Fruit fly (Drosophila melanogaster): ENCODE measurements around the gene inaF-A.
A peak's percentile ranks its signal among the peaks of the same experiment; 100 is the strongest.

Gene inaF-A

DNA sequence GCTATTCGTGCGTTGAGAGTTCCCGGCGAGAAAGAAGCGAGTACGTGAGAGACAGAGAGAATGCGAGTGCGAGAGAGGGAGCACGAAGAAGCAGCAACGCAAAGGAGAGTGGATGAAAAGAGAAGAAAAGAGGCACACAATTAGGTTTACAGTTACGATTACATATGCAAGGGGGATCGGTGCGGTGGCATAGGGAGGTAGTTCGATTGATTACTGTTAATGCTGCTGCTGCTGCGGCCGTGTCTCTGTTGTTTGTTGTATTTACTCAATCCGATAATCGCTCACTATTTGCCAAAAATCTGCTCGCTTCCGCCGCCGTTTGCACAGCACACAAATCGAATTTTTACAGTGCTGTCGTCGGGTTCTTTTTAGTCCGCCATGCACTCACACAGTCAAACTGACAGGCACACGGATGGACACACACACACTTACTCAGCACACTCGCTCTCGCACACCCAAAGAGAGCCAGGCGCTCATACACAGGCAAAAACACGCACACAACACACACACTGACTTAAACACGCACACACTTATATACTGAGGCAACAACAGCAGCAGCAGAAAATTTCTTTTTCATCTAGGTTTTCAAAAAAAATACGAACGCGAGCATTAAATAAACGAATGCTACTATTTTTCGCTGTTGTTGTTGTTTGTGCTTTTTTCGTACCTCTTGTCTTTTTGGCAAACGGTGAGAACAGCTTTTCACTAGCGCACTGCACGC, 19.7 kb downstream of the inaF-A start (continued):
- TF ChIP-seq Nf-YC (tag; optimal IDR thresholded peaks at IDR 0.05) (peak; percentile 6), Drgx (GFP tag; IDR thresholded peaks at IDR 0.05) (0 out of 2 replicates have a peak, but pooled peaks have one; percentile 17), H15 (GFP tag; IDR thresholded peaks at IDR 0.05) (no peak), CG13287 (GFP tag; IDR thresholded peaks at IDR 0.05; ENCODE audit: partially characterized antibody) (no peak), CG11247 (GFP tag; IDR thresholded peaks at IDR 0.05) (no peak), CG17186 (GFP tag; optimal IDR thresholded peaks at IDR 0.05) (no peak), CG2678 (tag; optimal IDR thresholded peaks at IDR 0.05) (peak; percentile 37), mirr (GFP tag; optimal IDR thresholded peaks at IDR 0.05) (peak; percentile 66), abd-A (tag; optimal IDR thresholded peaks at IDR 0.05) (peak; percentile 52), CG18011 (GFP tag; optimal IDR thresholded peaks at IDR 0.05) (no peak), CG12769 (tag; optimal IDR thresholded peaks at IDR 0.05) (peak; percentile 30), CG17385 (GFP tag; optimal IDR thresholded peaks at IDR 0.05) (peak; percentile 44), CG32532 (GFP tag; IDR thresholded peaks at IDR 0.05) (0 out of 2 replicates have a peak, but pooled peaks have one; percentile 24), Gug (GFP tag; IDR thresholded peaks at IDR 0.05) (no peak), HLH4C (GFP tag; IDR thresholded peaks at IDR 0.05; ENCODE audit: partially characterized antibody) (no peak), CG34224 (GFP tag; IDR thresholded peaks at IDR 0.05; ENCODE audit: partially characterized antibody) (no peak), Adf1 (GFP tag; IDR thresholded peaks at IDR 0.05) (peak; percentile 4; the same call in 1 of the 2 replicates), exex (tag; optimal IDR thresholded peaks at IDR 0.05) (peak; percentile 84), Dbx (GFP tag; IDR thresholded peaks at IDR 0.05) (no peak), CG34376 (GFP tag; optimal IDR thresholded peaks at IDR 0.05) (peak; percentile 35), CG3163 (GFP tag; optimal IDR thresholded peaks at IDR 0.05) (peak; percentile 62), CG8478 (optimal IDR thresholded peaks at IDR 0.05) (peak; percentile 86), CG42726 (GFP tag; IDR thresholded peaks at IDR 0.05; ENCODE audit: partially characterized antibody) (no peak), CG8359 (GFP tag; optimal IDR thresholded peaks at IDR 0.05; ENCODE audit: borderline replicate concordance) (no peak), Bgb (GFP tag; IDR thresholded peaks at IDR 0.05; ENCODE audit: partially characterized antibody) (no peak), Fer1 (GFP tag; optimal IDR thresholded peaks at IDR 0.05) (peak; percentile 21), CG17328 (GFP tag; IDR thresholded peaks at IDR 0.05) (no peak), sc (optimal IDR thresholded peaks at IDR 0.05) (no peak), sc (GFP tag; optimal IDR thresholded peaks at IDR 0.05) (no peak), chn (GFP tag; optimal IDR thresholded peaks at IDR 0.05) (no peak), Xrp1 (GFP tag; IDR thresholded peaks at IDR 0.05) (no peak), CG7372 (GFP tag; IDR thresholded peaks at IDR 0.05) (no peak), psq (GFP tag; optimal IDR thresholded peaks at IDR 0.05) (peak; percentile 83), CG9876 (GFP tag; optimal IDR thresholded peaks at IDR 0.05) (no peak), Doc2 (GFP tag; IDR thresholded peaks at IDR 0.05) (no peak), CG2116 (GFP tag; optimal IDR thresholded peaks at IDR 0.05) (peak; percentile 2), Stat92E (GFP tag; optimal IDR thresholded peaks at IDR 0.05) (peak in 1 of 3 experiments; percentile 85), CG7745 (tag; optimal IDR thresholded peaks at IDR 0.05) (no peak), Sry-δ (GFP tag; optimal IDR thresholded peaks at IDR 0.05) (no peak), CG31224 (GFP tag; IDR thresholded peaks at IDR 0.05) (no peak), TFAM (GFP tag; optimal IDR thresholded peaks at IDR 0.05) (no peak), chinmo (GFP tag; IDR thresholded peaks at IDR 0.05; ENCODE audit: partially characterized antibody) (peak; percentile 79; the same call in 3 of the 4 replicates), Pdp1 (GFP tag; optimal IDR thresholded peaks at IDR 0.05) (peak in 1 of 2 experiments; percentile 82), Hand (GFP tag; optimal IDR thresholded peaks at IDR 0.05) (peak; percentile 63), CG10565 (GFP tag; optimal IDR thresholded peaks at IDR 0.05) (no peak), CG1647 (GFP tag; optimal IDR thresholded peaks at IDR 0.05) (no peak), CG31365 (tag; optimal IDR thresholded peaks at IDR 0.05) (peak; percentile 22), Trl (optimal IDR thresholded peaks at IDR 0.05) (peak; percentile 82 to 94), Trl (GFP tag; optimal IDR thresholded peaks at IDR 0.05) (no peak)

Data from whole organism, embryonic.